Fruit fly (Drosophila melanogaster): ENCODE data around the gene CG44000.

Gene CG44000

DNA sequence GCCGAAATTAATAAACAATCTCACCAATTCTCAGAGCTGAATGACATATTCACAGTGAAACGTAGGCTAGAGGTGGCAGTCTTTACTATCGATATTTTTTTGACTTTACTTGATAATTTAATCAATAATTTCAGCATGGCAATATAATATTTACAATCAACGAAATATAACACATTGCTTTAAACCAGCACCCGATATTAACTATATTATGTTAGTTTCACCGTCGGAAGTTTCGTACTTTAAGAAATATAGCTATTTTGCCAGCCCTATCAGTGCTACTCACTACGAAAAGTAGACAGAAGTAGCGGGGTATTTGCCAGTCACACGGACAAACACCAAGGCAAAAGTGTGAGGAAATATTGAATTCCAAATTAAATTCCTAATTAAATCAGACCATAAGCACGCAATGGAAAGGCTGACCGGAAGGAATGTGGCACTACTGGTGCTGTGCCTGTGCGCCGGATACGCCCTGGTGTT is 32.2 kb upstream of the CG44000 start, which contains the start of the genes CG31917, Tfb5 and SelT:
CG31917 (minus strand) TSS at position 51 of the 477 bp plus-strand sequence.
Tfb5 (minus strand) TSS at position 51 of the 477 bp plus-strand sequence.
SelT (plus strand) TSS at position 139 of the 477 bp plus-strand sequence.
- TF ChIP-seq ey (GFP tag; optimal IDR thresholded peaks at IDR 0.05) (peak; percentile 72), OdsH (GFP tag; optimal IDR thresholded peaks at IDR 0.05) (peak; percentile 55), dmrt93B (GFP tag; optimal IDR thresholded peaks at IDR 0.05) (no peak), br (GFP tag; optimal IDR thresholded peaks at IDR 0.05) (peak; percentile 60), Myc (optimal IDR thresholded peaks at IDR 0.05) (peak; percentile 93), rgr (GFP tag; optimal IDR thresholded peaks at IDR 0.05) (peak; percentile 75), dl (GFP tag; optimal IDR thresholded peaks at IDR 0.05; ENCODE audit: insufficient read depth in 1 of 2, partially characterized antibody in 2 of 2) (no peak), Rel (GFP tag; optimal IDR thresholded peaks at IDR 0.05) (no peak), Rel (tag; optimal IDR thresholded peaks at IDR 0.05) (no peak), Dif (GFP tag; optimal IDR thresholded peaks at IDR 0.05; ENCODE audit: partially characterized antibody) (no peak), CG32264 (GFP tag; optimal IDR thresholded peaks at IDR 0.05) (peak; percentile 46), Hr83 (GFP tag; optimal IDR thresholded peaks at IDR 0.05; ENCODE audit: poor library complexity, severe bottlenecking) (no peak), lola (GFP tag; optimal IDR thresholded peaks at IDR 0.05) (no peak), Mio (GFP tag; optimal IDR thresholded peaks at IDR 0.05) (no peak), Hnf4 (GFP tag; optimal IDR thresholded peaks at IDR 0.05) (no peak), woc (GFP tag; optimal IDR thresholded peaks at IDR 0.05) (peak; percentile 92), HLH106 (tag; optimal IDR thresholded peaks at IDR 0.05) (peak; percentile 67), usp (GFP tag; optimal IDR thresholded peaks at IDR 0.05) (no peak), Jra (GFP tag; optimal IDR thresholded peaks at IDR 0.05) (no peak), sv (GFP tag; optimal IDR thresholded peaks at IDR 0.05) (peak; percentile 45), foxo (GFP tag; optimal IDR thresholded peaks at IDR 0.05) (peak in 1 of 2 experiments; percentile 66), psq (GFP tag; optimal IDR thresholded peaks at IDR 0.05) (peak; percentile 45), Dfd (GFP tag; optimal IDR thresholded peaks at IDR 0.05) (no peak), Sp1 (GFP tag; optimal IDR thresholded peaks at IDR 0.05) (peak; percentile 55), CG9705 (GFP tag; optimal IDR thresholded peaks at IDR 0.05) (peak; percentile 37), fru (GFP tag; optimal IDR thresholded peaks at IDR 0.05) (peak; percentile 52), h (GFP tag; optimal IDR thresholded peaks at IDR 0.05) (peak; percentile 79), Hr78 (GFP tag; optimal IDR thresholded peaks at IDR 0.05) (no peak), brk (GFP tag; optimal IDR thresholded peaks at IDR 0.05) (no peak), sage (GFP tag; optimal IDR thresholded peaks at IDR 0.05) (no peak)

DNA sequence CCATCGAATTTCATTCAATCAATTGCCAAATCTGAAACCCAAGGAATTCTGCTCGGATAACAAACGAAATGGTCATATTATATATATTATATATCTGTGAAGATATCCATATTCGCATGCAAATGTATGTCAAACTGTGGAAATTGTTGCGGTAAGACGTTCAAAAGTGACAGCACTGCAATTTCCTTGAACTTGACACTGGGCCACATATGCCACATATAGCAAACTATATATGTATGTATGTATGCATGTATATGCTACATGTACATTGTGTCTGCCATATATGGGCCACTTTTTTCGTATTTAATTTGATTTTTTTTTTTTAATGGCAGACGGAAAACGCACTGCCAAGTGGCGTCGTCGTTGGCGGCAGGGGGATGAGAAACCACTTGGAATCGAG is 22.6 kb upstream of the CG44000 start:
- TF ChIP-seq CrebA (GFP tag; optimal IDR thresholded peaks at IDR 0.05; ENCODE audit: borderline replicate concordance), result no peak
- no peak for TF ChIP-seq Vsx2 (GFP tag; optimal IDR thresholded peaks at IDR 0.05; ENCODE audit: partially characterized antibody)
- no peak for TF ChIP-seq Mio (GFP tag; optimal IDR thresholded peaks at IDR 0.05)
- TF ChIP-seq ey (GFP tag; optimal IDR thresholded peaks at IDR 0.05), result no peak
- TF ChIP-seq sv (GFP tag; optimal IDR thresholded peaks at IDR 0.05), result no peak
- no peak for TF ChIP-seq N (GFP tag; optimal IDR thresholded peaks at IDR 0.05)
- TF ChIP-seq Rel (GFP tag; optimal IDR thresholded peaks at IDR 0.05), result no peak
- TF ChIP-seq Rel (tag; optimal IDR thresholded peaks at IDR 0.05), result no peak
- TF ChIP-seq Abd-B (GFP tag; optimal IDR thresholded peaks at IDR 0.05), result no peak
- TF ChIP-seq CG32264 (GFP tag; optimal IDR thresholded peaks at IDR 0.05), result no peak
- TF ChIP-seq CG9705 (GFP tag; optimal IDR thresholded peaks at IDR 0.05), result no peak
- no peak for TF ChIP-seq dmrt93B (GFP tag; optimal IDR thresholded peaks at IDR 0.05)
- no peak for TF ChIP-seq psq (GFP tag; optimal IDR thresholded peaks at IDR 0.05)
- TF ChIP-seq Myc (optimal IDR thresholded peaks at IDR 0.05), result no peak
- TF ChIP-seq woc (GFP tag; optimal IDR thresholded peaks at IDR 0.05), result no peak
- no peak for TF ChIP-seq Sp1 (GFP tag; optimal IDR thresholded peaks at IDR 0.05)
- TF ChIP-seq br (GFP tag; optimal IDR thresholded peaks at IDR 0.05), result no peak
- TF ChIP-seq sage (GFP tag; optimal IDR thresholded peaks at IDR 0.05), result no peak
- TF ChIP-seq rgr (GFP tag; optimal IDR thresholded peaks at IDR 0.05), result no peak

DNA sequence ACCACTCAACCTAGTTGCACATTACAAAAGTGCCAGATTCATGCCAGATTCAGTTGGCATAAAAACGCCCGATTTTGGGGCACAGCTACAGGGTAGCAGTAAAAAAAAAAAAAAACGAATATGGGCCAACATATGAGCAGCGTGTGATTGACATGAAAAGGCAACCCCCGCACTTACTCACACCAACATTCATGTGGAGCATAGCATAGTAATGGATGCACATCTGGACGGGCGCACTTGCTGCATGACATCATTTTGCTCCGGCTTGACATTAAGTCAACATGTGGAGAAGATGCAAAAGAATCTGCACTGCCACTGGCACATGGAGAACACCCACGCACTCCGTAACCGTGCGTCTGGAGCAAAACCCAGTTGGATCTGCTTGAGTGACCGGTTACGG is 20.5 kb upstream of the CG44000 start:
- no peak for TF ChIP-seq woc (GFP tag; optimal IDR thresholded peaks at IDR 0.05)
- no peak for TF ChIP-seq CrebA (GFP tag; optimal IDR thresholded peaks at IDR 0.05; ENCODE audit: borderline replicate concordance)
- no peak for TF ChIP-seq CG32264 (GFP tag; optimal IDR thresholded peaks at IDR 0.05)
- TF ChIP-seq sage (GFP tag; optimal IDR thresholded peaks at IDR 0.05), result no peak
- TF ChIP-seq foxo (GFP tag; optimal IDR thresholded peaks at IDR 0.05), result no peak
- TF ChIP-seq Vsx2 (GFP tag; optimal IDR thresholded peaks at IDR 0.05; ENCODE audit: partially characterized antibody), result no peak
- TF ChIP-seq Myc (optimal IDR thresholded peaks at IDR 0.05), result no peak
- TF ChIP-seq OdsH (GFP tag; optimal IDR thresholded peaks at IDR 0.05), result no peak
- TF ChIP-seq dmrt93B (GFP tag; optimal IDR thresholded peaks at IDR 0.05), result no peak
- no peak for TF ChIP-seq CG9705 (GFP tag; optimal IDR thresholded peaks at IDR 0.05)
- no peak for TF ChIP-seq h (GFP tag; optimal IDR thresholded peaks at IDR 0.05)
- no peak for TF ChIP-seq br (GFP tag; optimal IDR thresholded peaks at IDR 0.05)
